Fruit fly (Drosophila melanogaster): ENCODE results near the gene CG14275.

Gene CG14275

dm6 chr2L:8326414-8327271 is 613 bp upstream of the CG14275 start (continued):
- TF ChIP-seq Asciz (GFP tag; optimal IDR thresholded peaks at IDR 0.05) (peak; percentile 5), CG13296 (GFP tag; optimal IDR thresholded peaks at IDR 0.05) (peak; percentile 28), CG2712 (tag; optimal IDR thresholded peaks at IDR 0.05) (peak; percentile 40), CG7271 (tag; optimal IDR thresholded peaks at IDR 0.05) (no peak), CG32532 (GFP tag; IDR thresholded peaks at IDR 0.05) (no peak), CG10147 (GFP tag; optimal IDR thresholded peaks at IDR 0.05) (no peak), CG17186 (GFP tag; optimal IDR thresholded peaks at IDR 0.05) (no peak), CG10267 (tag; optimal IDR thresholded peaks at IDR 0.05) (peak; percentile 11), CG4617 (GFP tag; optimal IDR thresholded peaks at IDR 0.05; ENCODE audit: borderline replicate concordance) (no peak), CG2120 (GFP tag; optimal IDR thresholded peaks at IDR 0.05) (peak; percentile 15), org-1 (GFP tag; optimal IDR thresholded peaks at IDR 0.05) (no peak), CG17612 (GFP tag; IDR thresholded peaks at IDR 0.05) (no peak), CG31441 (GFP tag; IDR thresholded peaks at IDR 0.05) (peak; percentile 51), Hr51 (GFP tag; optimal IDR thresholded peaks at IDR 0.05) (peak in 1 of 2 experiments; percentile 63), E2f2 (GFP tag; IDR thresholded peaks at IDR 0.05) (no peak; the same call in 1 of the 2 replicates), sug (tag; optimal IDR thresholded peaks at IDR 0.05) (peak; percentile 17), lab (GFP tag; optimal IDR thresholded peaks at IDR 0.05) (peak; percentile 46), CG8089 (GFP tag; optimal IDR thresholded peaks at IDR 0.05) (no peak), Antp (GFP tag; optimal IDR thresholded peaks at IDR 0.05) (no peak), MTF-1 (GFP tag; optimal IDR thresholded peaks at IDR 0.05; ENCODE audit: borderline replicate concordance) (no peak), Blimp-1 (GFP tag; optimal IDR thresholded peaks at IDR 0.05) (peak; percentile 13), CG10209 (GFP tag; optimal IDR thresholded peaks at IDR 0.05) (peak; percentile 18), CG14667 (GFP tag; IDR thresholded peaks at IDR 0.05) (no peak)

dm6 chr2L:8327783-8328327 is 599 bp downstream of the CG14275 start:
- peak; percentile 71; the same call in 2 of the 4 replicates for TF ChIP-seq chinmo (GFP tag; IDR thresholded peaks at IDR 0.05; ENCODE audit: partially characterized antibody)
- no peak for TF ChIP-seq lola (GFP tag; optimal IDR thresholded peaks at IDR 0.05)
- no peak for TF ChIP-seq Sry-β (GFP tag; optimal IDR thresholded peaks at IDR 0.05)
- TF ChIP-seq sens (GFP tag), result no peak
- TF ChIP-seq D19A (tag; optimal IDR thresholded peaks at IDR 0.05), result no peak
- TF ChIP-seq CG18262 (tag; optimal IDR thresholded peaks at IDR 0.05), result no peak
- TF ChIP-seq CG34376 (GFP tag; optimal IDR thresholded peaks at IDR 0.05), result peak; percentile 64
- no peak for TF ChIP-seq CG18011 (GFP tag; optimal IDR thresholded peaks at IDR 0.05)
- TF ChIP-seq sug (tag; optimal IDR thresholded peaks at IDR 0.05), result peak; percentile 13
- TF ChIP-seq inv (GFP tag; IDR thresholded peaks at IDR 0.05; ENCODE audit: partially characterized antibody), result no peak
- no peak for TF ChIP-seq CG32772 (GFP tag; IDR thresholded peaks at IDR 0.05)
- TF ChIP-seq gem (tag; optimal IDR thresholded peaks at IDR 0.05), result peak; percentile 61
- TF ChIP-seq sima (GFP tag; optimal IDR thresholded peaks at IDR 0.05), result no peak
- peak; percentile 45 for TF ChIP-seq CG15514 (GFP tag; optimal IDR thresholded peaks at IDR 0.05)
- no peak for TF ChIP-seq CG31224 (GFP tag; IDR thresholded peaks at IDR 0.05)
- TF ChIP-seq Pdp1 (GFP tag; optimal IDR thresholded peaks at IDR 0.05), result peak in 1 of 2 experiments; percentile 51
- no peak for TF ChIP-seq CG17612 (GFP tag; IDR thresholded peaks at IDR 0.05)
- no peak for TF ChIP-seq Lim3 (GFP tag; IDR thresholded peaks at IDR 0.05)
- no peak for TF ChIP-seq ken (GFP tag; IDR thresholded peaks at IDR 0.05)
- no peak for TF ChIP-seq Six4 (GFP tag; optimal IDR thresholded peaks at IDR 0.05)
- TF ChIP-seq ab (GFP tag; optimal IDR thresholded peaks at IDR 0.05), result no peak
- no peak for TF ChIP-seq sr (GFP tag; IDR thresholded peaks at IDR 0.05)
- TF ChIP-seq CG12659 (GFP tag; optimal IDR thresholded peaks at IDR 0.05), result no peak
- TF ChIP-seq Meics (GFP tag; optimal IDR thresholded peaks at IDR 0.05), result peak; percentile 54
- TF ChIP-seq Atf6 (GFP tag; IDR thresholded peaks at IDR 0.05), result no peak
- TF ChIP-seq mam (GFP tag; optimal IDR thresholded peaks at IDR 0.05), result no peak

Measured in whole organism, embryonic.